Fruit fly (Drosophila melanogaster): ENCODE measurements around the gene Tpr2.

Tpr2 gene

dm6 chr2L:16499559-16499958, 8.2 kb downstream of the Tpr2 start:
- no peak for TF ChIP-seq usp (GFP tag; optimal IDR thresholded peaks at IDR 0.05)

DNA sequence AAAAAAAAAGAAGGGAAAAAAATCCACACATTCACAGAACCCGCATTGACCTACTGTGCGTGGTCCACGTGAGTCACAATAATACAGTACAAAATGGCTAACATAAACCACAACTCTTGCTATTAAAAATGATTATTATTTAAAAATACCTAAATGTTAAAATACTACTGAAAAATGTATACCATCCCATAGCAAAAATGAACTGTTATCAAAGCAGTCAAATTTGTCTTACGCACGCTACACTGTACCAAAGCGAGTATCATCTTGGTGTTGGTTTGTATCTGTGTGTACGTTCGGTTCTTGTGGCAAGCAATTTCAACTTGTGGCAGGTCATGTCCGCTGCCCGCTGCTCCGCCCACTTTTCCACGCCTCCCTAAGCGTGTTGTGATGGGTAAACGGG, 9.1 kb downstream of the Tpr2 start:
- no peak for TF ChIP-seq CG8478 (optimal IDR thresholded peaks at IDR 0.05)
- TF ChIP-seq EcR (GFP tag; optimal IDR thresholded peaks at IDR 0.05): no peak
- no peak for TF ChIP-seq pan (optimal IDR thresholded peaks at IDR 0.05)
- no peak for TF ChIP-seq usp (GFP tag; optimal IDR thresholded peaks at IDR 0.05)
- no peak for TF ChIP-seq Dll (optimal IDR thresholded peaks at IDR 0.05)
- no peak for TF ChIP-seq psq (optimal IDR thresholded peaks at IDR 0.05)

DNA sequence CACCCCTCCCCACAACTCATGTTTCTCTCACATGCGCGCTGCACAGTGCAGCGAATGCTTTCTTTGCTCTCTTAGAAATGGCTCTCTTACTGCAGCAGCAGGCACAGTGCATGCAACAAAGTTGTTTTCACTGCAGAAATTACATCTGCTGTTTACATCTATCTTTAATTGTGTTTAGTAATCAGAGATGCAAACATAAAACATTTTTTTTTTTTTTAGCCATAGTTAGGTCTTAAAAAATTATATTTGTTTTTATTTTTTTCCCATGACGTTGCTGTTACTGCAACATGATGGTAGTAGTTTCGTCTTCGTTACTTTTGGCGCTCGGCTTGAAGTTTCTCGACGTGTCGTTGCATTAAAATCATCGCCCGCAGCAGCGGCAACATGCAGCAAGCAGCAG, 10.0 kb downstream of the Tpr2 start:
- TF ChIP-seq usp (GFP tag; optimal IDR thresholded peaks at IDR 0.05) (no peak), pan (optimal IDR thresholded peaks at IDR 0.05) (no peak), Dll (optimal IDR thresholded peaks at IDR 0.05) (no peak)

DNA sequence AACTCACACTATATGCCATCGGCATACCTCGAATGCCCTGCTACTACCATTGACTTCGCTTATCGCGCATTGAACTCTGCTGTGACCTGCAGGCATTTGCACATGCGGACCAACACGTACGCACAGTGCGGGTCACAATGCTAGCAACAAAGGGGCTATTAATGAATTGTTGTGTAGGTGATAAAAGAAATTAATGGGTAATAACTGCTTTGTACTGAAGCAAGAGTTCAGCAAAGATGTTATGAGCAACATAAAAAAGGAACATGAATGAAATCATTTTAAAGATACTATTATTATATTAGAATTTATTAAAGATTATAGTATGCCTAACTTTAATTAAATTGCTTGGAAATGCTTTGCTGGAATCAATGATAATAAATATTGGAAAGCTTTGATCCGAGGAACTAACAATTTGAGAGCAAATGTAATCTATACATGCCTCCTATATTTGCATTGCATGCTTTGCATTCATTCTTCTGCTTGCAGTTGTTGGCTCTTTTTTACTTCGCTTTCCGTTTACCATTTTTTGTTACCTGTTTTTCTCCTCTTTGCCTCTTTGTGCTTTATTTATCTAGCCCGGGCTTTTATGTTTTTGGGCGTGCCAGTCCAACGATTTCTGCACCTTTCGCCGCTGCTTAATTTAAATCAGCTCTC, 11.7 kb downstream of the Tpr2 start:
- no peak for TF ChIP-seq psq (optimal IDR thresholded peaks at IDR 0.05)
- TF ChIP-seq CG8478 (optimal IDR thresholded peaks at IDR 0.05): no peak
- no peak for TF ChIP-seq EcR (GFP tag; optimal IDR thresholded peaks at IDR 0.05)
- no peak for TF ChIP-seq Dll (optimal IDR thresholded peaks at IDR 0.05)
- TF ChIP-seq pan (optimal IDR thresholded peaks at IDR 0.05): no peak
- no peak for TF ChIP-seq usp (GFP tag; optimal IDR thresholded peaks at IDR 0.05)

- no peak for TF ChIP-seq EcR (GFP tag; optimal IDR thresholded peaks at IDR 0.05)
Measured at dm6 chr2L:16507197-16507596, 15.9 kb downstream of the Tpr2 start.

DNA sequence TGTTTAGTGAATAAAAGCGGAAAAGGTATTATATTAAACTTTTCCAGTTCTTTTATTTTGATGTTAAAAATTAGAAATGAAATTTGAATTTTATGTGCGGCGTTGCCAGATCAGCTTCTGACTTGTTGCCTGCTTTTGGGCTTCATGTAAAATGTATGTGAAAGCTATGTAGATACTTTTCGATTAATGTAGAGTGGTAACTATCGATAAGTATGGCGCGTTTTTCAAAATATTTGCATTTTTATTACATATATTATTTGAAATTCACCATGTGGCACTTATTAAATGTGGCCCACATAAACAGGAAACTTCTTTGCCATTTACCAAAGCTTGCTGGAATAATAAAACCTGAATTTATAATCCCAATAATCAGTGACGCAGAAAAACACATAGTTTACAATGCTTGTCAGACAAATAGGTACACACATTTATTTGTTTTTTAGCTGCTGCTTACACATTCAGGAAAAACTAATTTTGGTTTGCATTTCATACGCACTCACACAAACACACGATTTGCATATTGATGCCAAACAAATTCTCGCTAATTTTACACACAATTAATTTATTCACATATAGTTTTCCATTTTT, 16.4 kb downstream of the Tpr2 start:
- no peak for TF ChIP-seq CG8478 (optimal IDR thresholded peaks at IDR 0.05)
- no peak for TF ChIP-seq EcR (GFP tag; optimal IDR thresholded peaks at IDR 0.05)
- TF ChIP-seq psq (optimal IDR thresholded peaks at IDR 0.05): no peak
- no peak for TF ChIP-seq usp (GFP tag; optimal IDR thresholded peaks at IDR 0.05)
- TF ChIP-seq Dll (optimal IDR thresholded peaks at IDR 0.05): no peak
- TF ChIP-seq pan (optimal IDR thresholded peaks at IDR 0.05): no peak

- TF ChIP-seq usp (GFP tag; optimal IDR thresholded peaks at IDR 0.05): no peak
- no peak for TF ChIP-seq CG8478 (optimal IDR thresholded peaks at IDR 0.05)
- TF ChIP-seq Dll (optimal IDR thresholded peaks at IDR 0.05): no peak
- TF ChIP-seq pan (optimal IDR thresholded peaks at IDR 0.05): no peak
- TF ChIP-seq EcR (GFP tag; optimal IDR thresholded peaks at IDR 0.05): no peak
- TF ChIP-seq psq (optimal IDR thresholded peaks at IDR 0.05): no peak
Measured at dm6 chr2L:16511277-16511678, 19.9 kb downstream of the Tpr2 start.

dm6 chr2L:16519582-16520474, 28.5 kb downstream of the Tpr2 start:
- TF ChIP-seq usp (GFP tag; optimal IDR thresholded peaks at IDR 0.05): no peak
- peak; percentile 41 for TF ChIP-seq Dll (optimal IDR thresholded peaks at IDR 0.05)

dm6 chr2L:16520475-16521344, 29.4 kb downstream of the Tpr2 start:
- TF ChIP-seq CG8478 (optimal IDR thresholded peaks at IDR 0.05) (no peak), usp (GFP tag; optimal IDR thresholded peaks at IDR 0.05) (no peak), EcR (GFP tag; optimal IDR thresholded peaks at IDR 0.05) (no peak), Dll (optimal IDR thresholded peaks at IDR 0.05) (no peak), pan (optimal IDR thresholded peaks at IDR 0.05) (no peak), psq (optimal IDR thresholded peaks at IDR 0.05) (no peak)

DNA sequence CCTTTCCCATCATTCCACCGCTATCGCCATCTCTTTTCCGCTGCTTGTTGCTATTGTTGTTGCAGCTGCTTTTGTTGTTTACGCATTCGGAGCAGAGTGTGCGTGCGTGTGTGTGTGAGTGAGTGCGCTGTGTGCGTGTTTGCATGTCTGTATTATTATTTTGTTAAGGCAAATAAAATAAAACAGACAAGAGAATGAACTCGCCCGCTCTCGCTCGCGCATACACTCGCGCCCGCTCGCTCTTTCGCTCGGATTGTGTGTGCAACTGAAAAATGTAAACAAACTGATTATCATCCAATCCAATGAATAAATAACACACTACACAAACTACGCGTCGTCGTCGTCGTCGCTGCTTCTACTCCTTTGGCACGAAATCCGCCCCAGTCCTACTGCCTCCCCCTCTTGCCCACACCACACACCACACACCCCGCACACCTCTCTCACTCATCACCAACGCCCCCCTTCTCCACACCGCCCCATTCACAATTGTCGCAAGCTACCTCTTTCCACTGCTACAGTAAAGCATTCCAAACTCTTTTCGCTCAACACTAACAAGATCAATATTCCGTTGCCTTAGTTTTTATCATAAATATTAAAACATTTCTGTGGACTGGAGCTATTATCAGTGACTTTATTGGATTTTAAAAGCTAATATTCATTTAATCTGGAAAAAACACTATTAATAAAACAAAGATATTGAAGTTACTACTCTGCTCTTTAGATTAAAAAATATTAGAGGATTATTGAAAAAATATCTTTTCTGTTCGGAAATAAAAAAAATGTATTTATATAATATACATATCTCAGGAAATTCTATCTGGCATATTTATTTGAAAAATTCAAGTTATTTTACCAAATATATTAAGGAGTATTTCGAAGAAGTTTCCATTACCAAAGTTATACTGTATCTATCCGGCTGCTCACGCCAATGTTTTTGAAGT, 30.3 kb downstream of the Tpr2 start:
- TF ChIP-seq CG8478 (optimal IDR thresholded peaks at IDR 0.05): no peak
- no peak for TF ChIP-seq usp (GFP tag; optimal IDR thresholded peaks at IDR 0.05)
- TF ChIP-seq pan (optimal IDR thresholded peaks at IDR 0.05): no peak
- peak; percentile 70 for TF ChIP-seq Dll (optimal IDR thresholded peaks at IDR 0.05)
- TF ChIP-seq psq (optimal IDR thresholded peaks at IDR 0.05): no peak
- TF ChIP-seq EcR (GFP tag; optimal IDR thresholded peaks at IDR 0.05): peak in 1 of 2 experiments; percentile 60

- TF ChIP-seq Dll (optimal IDR thresholded peaks at IDR 0.05): no peak
- no peak for TF ChIP-seq CG8478 (optimal IDR thresholded peaks at IDR 0.05)
- no peak for TF ChIP-seq psq (optimal IDR thresholded peaks at IDR 0.05)
- TF ChIP-seq EcR (GFP tag; optimal IDR thresholded peaks at IDR 0.05): no peak
- no peak for TF ChIP-seq pan (optimal IDR thresholded peaks at IDR 0.05)
- TF ChIP-seq usp (GFP tag; optimal IDR thresholded peaks at IDR 0.05): no peak
Measured at dm6 chr2L:16522286-16522646, 30.9 kb downstream of the Tpr2 start.
